Fruit fly (Drosophila melanogaster): ENCODE measurements around the gene CG1316.

Gene CG1316

dm6 chr3L:4292120-4292697 lies 8.6 kb downstream of the CG1316 start, which contains the start of the genes CG15012 and Fdx2 (continued):
- TF ChIP-seq az2 (GFP tag; optimal IDR thresholded peaks at IDR 0.05) (no peak), CG9876 (GFP tag; optimal IDR thresholded peaks at IDR 0.05) (no peak), Chrac-16 (GFP tag; optimal IDR thresholded peaks at IDR 0.05) (peak; percentile 1), z (GFP tag; IDR thresholded peaks at IDR 0.05) (no peak), oc (tag; optimal IDR thresholded peaks at IDR 0.05) (no peak), chinmo (GFP tag; IDR thresholded peaks at IDR 0.05; ENCODE audit: partially characterized antibody) (0 out of 4 replicates have a peak, but pooled peaks have one; percentile 36), ab (GFP tag; optimal IDR thresholded peaks at IDR 0.05) (no peak), ttk (GFP tag; IDR thresholded peaks at IDR 0.05) (no peak), sens-2 (GFP tag; IDR thresholded peaks at IDR 0.05) (no peak), CG8089 (GFP tag; optimal IDR thresholded peaks at IDR 0.05) (no peak), CG14050 (GFP tag; IDR thresholded peaks at IDR 0.05) (no peak), CG6765 (GFP tag; optimal IDR thresholded peaks at IDR 0.05) (no peak), lbe (GFP tag; optimal IDR thresholded peaks at IDR 0.05) (no peak), CG2202 (tag; optimal IDR thresholded peaks at IDR 0.05) (no peak), CG11696 (GFP tag; IDR thresholded peaks at IDR 0.05) (no peak), CG34224 (GFP tag; IDR thresholded peaks at IDR 0.05; ENCODE audit: partially characterized antibody) (peak; percentile 53; the same call in 1 of the 3 replicates), hbn (GFP tag; IDR thresholded peaks at IDR 0.05; ENCODE audit: partially characterized antibody) (no peak), bbx (GFP tag; IDR thresholded peaks at IDR 0.05; ENCODE audit: partially characterized antibody) (no peak), kay (GFP tag; optimal IDR thresholded peaks at IDR 0.05) (peak; percentile 28), wdn (GFP tag; IDR thresholded peaks at IDR 0.05) (no peak), slp2 (GFP tag; optimal IDR thresholded peaks at IDR 0.05) (no peak), Sox102F (GFP tag; optimal IDR thresholded peaks at IDR 0.05) (no peak), CG17359 (tag; optimal IDR thresholded peaks at IDR 0.05) (no peak), lilli (GFP tag; optimal IDR thresholded peaks at IDR 0.05) (peak; percentile 31), sens (GFP tag) (peak; percentile 89), lov (optimal IDR thresholded peaks at IDR 0.05) (no peak), lov (GFP tag; IDR thresholded peaks at IDR 0.05) (no peak), prd (optimal IDR thresholded peaks at IDR 0.05) (no peak), prd (GFP tag; IDR thresholded peaks at IDR 0.05) (peak; percentile 27; the same call in 1 of the 3 replicates), CG12236 (GFP tag; optimal IDR thresholded peaks at IDR 0.05) (no peak), CG8290 (GFP tag; optimal IDR thresholded peaks at IDR 0.05) (peak; percentile 23), CG8290 (tag; optimal IDR thresholded peaks at IDR 0.05) (peak in 1 of 2 experiments; percentile 41), CG3995 (GFP tag; optimal IDR thresholded peaks at IDR 0.05) (peak; percentile 44), HLH4C (GFP tag; IDR thresholded peaks at IDR 0.05; ENCODE audit: partially characterized antibody) (no peak), Mrtf (GFP tag; IDR thresholded peaks at IDR 0.05) (no peak), CG6689 (GFP tag; IDR thresholded peaks at IDR 0.05) (no peak), CG3838 (GFP tag; optimal IDR thresholded peaks at IDR 0.05) (no peak), Blimp-1 (GFP tag; optimal IDR thresholded peaks at IDR 0.05) (peak; percentile 22), jigr1 (GFP tag; IDR thresholded peaks at IDR 0.05) (no peak), HmgZ (tag; optimal IDR thresholded peaks at IDR 0.05) (peak; percentile 73), Elba2 (GFP tag; optimal IDR thresholded peaks at IDR 0.05) (no peak), CG4617 (GFP tag; optimal IDR thresholded peaks at IDR 0.05; ENCODE audit: borderline replicate concordance) (peak; percentile 96), Xbp1 (GFP tag; optimal IDR thresholded peaks at IDR 0.05) (peak; percentile 42), phol (tag; optimal IDR thresholded peaks at IDR 0.05) (peak; percentile 68), Rx (GFP tag; IDR thresholded peaks at IDR 0.05) (no peak), CG43689 (GFP tag; IDR thresholded peaks at IDR 0.05) (no peak), CG2678 (tag; optimal IDR thresholded peaks at IDR 0.05) (peak; percentile 21), zen2 (GFP tag; IDR thresholded peaks at IDR 0.05; ENCODE audit: partially characterized antibody) (no peak), Aef1 (GFP tag; IDR thresholded peaks at IDR 0.05) (no peak; the same call in 2 of the 3 replicates), CG1529 (GFP tag; optimal IDR thresholded peaks at IDR 0.05) (no peak), schlank (tag; optimal IDR thresholded peaks at IDR 0.05) (no peak), Lpt (GFP tag; optimal IDR thresholded peaks at IDR 0.05) (no peak)
